Worm (Caenorhabditis elegans): Measurements from ENCODE around the gene npp-22.

- TF ChIP-seq unc-130 (GFP tag; optimal IDR thresholded peaks at IDR 0.05) (no peak), snpc-4 (tag; optimal IDR thresholded peaks at IDR 0.05) (no peak), ztf-11 (tag; optimal IDR thresholded peaks at IDR 0.05) (no peak), jun-1 (tag; optimal IDR thresholded peaks at IDR 0.05) (no peak), hlh-11 (tag; optimal IDR thresholded peaks at IDR 0.05) (no peak), ces-1 (GFP tag; optimal IDR thresholded peaks at IDR 0.05) (no peak), skn-1 (tag; optimal IDR thresholded peaks at IDR 0.05) (no peak), lir-3 (tag; optimal IDR thresholded peaks at IDR 0.05) (no peak), ZK546.5 (tag; optimal IDR thresholded peaks at IDR 0.05) (no peak), fos-1 (tag; optimal IDR thresholded peaks at IDR 0.05) (no peak), pqm-1 (tag; optimal IDR thresholded peaks at IDR 0.05) (no peak), nhr-11 (tag; optimal IDR thresholded peaks at IDR 0.05) (no peak), aly-2 (tag; optimal IDR thresholded peaks at IDR 0.05) (no peak)
Measured at ce11 chrV:11730060-11730459, 3.2 kb downstream of the npp-22 start, which contains the start of gene rhr-2.

Data from whole organism, L4 larva.